Fruit fly (Drosophila melanogaster) whole organism, wandering third instar larva: ENCODE measurements around the gene Cnep1r2.

Experiments used
- Abd-B ChIP-seq: fragments of >200 bp; optimal IDR thresholded peaks from 2 replicates; lab custom pipeline; 2017; ENCODE audit warnings: missing biosample characterization, missing genetic modification characterization
- CG32264 ChIP-seq: fragments of 200-800 bp; sonication (Bioruptor generic); optimal IDR thresholded peaks from 2 replicates; lab custom pipeline; 2016; ENCODE audit warnings: missing biosample characterization, missing genetic modification characterization
- CG9705 ChIP-seq: fragments of 200-800 bp; sonication (Bioruptor generic); optimal IDR thresholded peaks from 2 replicates; lab custom pipeline; 2018; ENCODE audit warnings: missing biosample characterization, mild to moderate bottlenecking, missing genetic modification characterization
- CrebA ChIP-seq: fragments of 200-800 bp; sonication (Bioruptor generic); optimal IDR thresholded peaks from 2 replicates; lab custom pipeline; 2016; ENCODE audit warnings: missing biosample characterization, mild to moderate bottlenecking, missing genetic modification characterization, borderline replicate concordance
- Dif ChIP-seq: fragments of 200-275, 200-300 bp; sonication (Bioruptor generic); optimal IDR thresholded peaks from 2 replicates; lab custom pipeline; 2018; ENCODE audit warnings: missing biosample characterization, missing genetic modification characterization; ENCODE audit not compliant: partially characterized antibody
- GATAd ChIP-seq: sonication (Bioruptor generic); optimal IDR thresholded peaks from 2 replicates; lab custom pipeline; 2016; ENCODE audit warnings: missing biosample characterization, missing genetic modification characterization
- HLH106 ChIP-seq: fragments of 200-800 bp; optimal IDR thresholded peaks from 3 replicates; lab custom pipeline; 2019; ENCODE audit warnings: missing biosample characterization, mild to moderate bottlenecking, missing genetic modification characterization, moderate library complexity
- Hnf4 ChIP-seq: fragments of 200-800 bp; sonication (Bioruptor generic); optimal IDR thresholded peaks from 2 replicates; lab custom pipeline; 2016; ENCODE audit warnings: missing biosample characterization, mild to moderate bottlenecking, missing genetic modification characterization
- Hr78 ChIP-seq: fragments of >200 bp; optimal IDR thresholded peaks from 2 replicates; lab custom pipeline; 2017; ENCODE audit warnings: missing biosample characterization, missing genetic modification characterization
- Hr83 ChIP-seq: fragments of 200-300 bp; sonication (Bioruptor generic); optimal IDR thresholded peaks from 2 replicates; lab custom pipeline; 2016; ENCODE audit warnings: missing biosample characterization, mild to moderate bottlenecking, missing genetic modification characterization, moderate library complexity; ENCODE audit not compliant: poor library complexity, severe bottlenecking
- Jra ChIP-seq: sonication (Bioruptor generic); optimal IDR thresholded peaks from 2 replicates; lab custom pipeline; 2016; ENCODE audit warnings: missing biosample characterization, missing genetic modification characterization
- Mio ChIP-seq: sonication (Bioruptor generic); optimal IDR thresholded peaks from 2 replicates; lab custom pipeline; 2016; ENCODE audit warnings: missing biosample characterization, missing genetic modification characterization
- Myc ChIP-seq: fragments of >200 bp; optimal IDR thresholded peaks from 2 replicates; lab custom pipeline; 2017
- N ChIP-seq: fragments of >200 bp; optimal IDR thresholded peaks from 2 replicates; lab custom pipeline; 2018; ENCODE audit warnings: missing biosample characterization, missing external identifiers, missing genetic modification characterization
- OdsH ChIP-seq: fragments of 200-800 bp; sonication (Bioruptor generic); optimal IDR thresholded peaks from 2 replicates; lab custom pipeline; 2016; ENCODE audit warnings: missing biosample characterization, mild to moderate bottlenecking, missing genetic modification characterization
- Rel ChIP-seq, 2 experiments: fragments of 200-800 bp; sonication (Bioruptor generic) in 1 of 2; optimal IDR thresholded peaks; 2 replicates in 1 of 2; 3 replicates in 1 of 2; lab custom pipeline; 2016 to 2019; ENCODE audit warnings: mild to moderate bottlenecking in 2 of 2, missing biosample characterization in 2 of 2, missing genetic modification characterization in 2 of 2, moderate library complexity in 1 of 2
- Sp1 ChIP-seq: fragments of 200-800 bp; sonication (Bioruptor generic); optimal IDR thresholded peaks from 3 replicates; lab custom pipeline; 2019; ENCODE audit warnings: missing biosample characterization, mild to moderate bottlenecking, missing genetic modification characterization, moderate library complexity
- Vsx2 ChIP-seq: fragments of 200-300, 225-300 bp; sonication (Bioruptor generic); optimal IDR thresholded peaks from 2 replicates; lab custom pipeline; 2018; ENCODE audit warnings: missing biosample characterization, missing genetic modification characterization; ENCODE audit not compliant: partially characterized antibody
- br ChIP-seq: fragments of 200-800 bp; sonication (Bioruptor generic); optimal IDR thresholded peaks from 2 replicates; lab custom pipeline; 2016; ENCODE audit warnings: missing biosample characterization, missing genetic modification characterization
- brk ChIP-seq: fragments of 200-800 bp; sonication (Bioruptor generic); optimal IDR thresholded peaks from 2 replicates; lab custom pipeline; 2016; ENCODE audit warnings: missing biosample characterization, mild to moderate bottlenecking, missing genetic modification characterization
- dl ChIP-seq, 2 experiments: fragments of 175-275, 200-275 bp in 1 of 2; fragments of 200-275 bp in 1 of 2; sonication (Bioruptor generic); optimal IDR thresholded peaks; lab custom pipeline; 2018; ENCODE audit warnings: mild to moderate bottlenecking in 2 of 2, missing biosample characterization in 2 of 2, missing genetic modification characterization in 2 of 2, moderate library complexity in 2 of 2; ENCODE audit not compliant: partially characterized antibody in 2 of 2, insufficient read depth in 1 of 2
- dmrt93B ChIP-seq: fragments of 200-800 bp; sonication (Bioruptor generic); optimal IDR thresholded peaks from 2 replicates; lab custom pipeline; 2018; ENCODE audit warnings: missing biosample characterization, mild to moderate bottlenecking, missing genetic modification characterization
- dsf ChIP-seq: sonication (Bioruptor generic); optimal IDR thresholded peaks from 2 replicates; lab custom pipeline; 2016; ENCODE audit warnings: missing biosample characterization, missing genetic modification characterization, borderline replicate concordance
- ey ChIP-seq: fragments of 200-800 bp; sonication (Bioruptor generic); optimal IDR thresholded peaks from 2 replicates; lab custom pipeline; 2016; ENCODE audit warnings: missing biosample characterization, missing genetic modification characterization
- foxo ChIP-seq, 2 experiments: fragments of 200-800 bp; sonication (Bioruptor generic); optimal IDR thresholded peaks; 2 replicates in 1 of 2; 3 replicates in 1 of 2; lab custom pipeline; 2016 to 2017; ENCODE audit warnings: missing biosample characterization in 2 of 2, missing genetic modification characterization in 2 of 2
- fru ChIP-seq: fragments of 200-800 bp; sonication (Bioruptor generic); optimal IDR thresholded peaks from 3 replicates; lab custom pipeline; 2016; ENCODE audit warnings: missing biosample characterization, mild to moderate bottlenecking, missing genetic modification characterization
- h ChIP-seq: fragments of 200-800 bp; sonication (Bioruptor generic); optimal IDR thresholded peaks from 3 replicates; lab custom pipeline; 2016; ENCODE audit warnings: missing biosample characterization, mild to moderate bottlenecking, missing genetic modification characterization
- jim ChIP-seq: fragments of 175-275, 200-325 bp; sonication (Bioruptor generic); optimal IDR thresholded peaks from 2 replicates; lab custom pipeline; 2016; ENCODE audit warnings: missing biosample characterization, mild to moderate bottlenecking, missing genetic modification characterization
- lola ChIP-seq: fragments of >200 bp; optimal IDR thresholded peaks from 2 replicates; lab custom pipeline; 2017; ENCODE audit warnings: missing biosample characterization, missing genetic modification characterization
- pan ChIP-seq: fragments of >200 bp; optimal IDR thresholded peaks from 2 replicates; lab custom pipeline; 2017
- psq ChIP-seq: fragments of 200-800 bp; sonication (Bioruptor generic); optimal IDR thresholded peaks from 3 replicates; lab custom pipeline; 2017; ENCODE audit warnings: missing biosample characterization, mild to moderate bottlenecking, missing genetic modification characterization, moderate library complexity
- rgr ChIP-seq: fragments of 200-800 bp; sonication (Bioruptor generic); optimal IDR thresholded peaks from 3 replicates; lab custom pipeline; 2016; ENCODE audit warnings: missing biosample characterization, mild to moderate bottlenecking, missing genetic modification characterization
- sage ChIP-seq: fragments of 200-800 bp; sonication (Bioruptor generic); optimal IDR thresholded peaks from 2 replicates; lab custom pipeline; 2016; ENCODE audit warnings: missing biosample characterization, mild to moderate bottlenecking, missing genetic modification characterization
- sv ChIP-seq: fragments of 200-800 bp; sonication (Bioruptor generic); optimal IDR thresholded peaks from 3 replicates; lab custom pipeline; 2016; ENCODE audit warnings: missing biosample characterization, missing genetic modification characterization
- tai ChIP-seq: sonication (Bioruptor generic); optimal IDR thresholded peaks from 2 replicates; lab custom pipeline; 2016; ENCODE audit warnings: missing biosample characterization, missing genetic modification characterization
- usp ChIP-seq: fragments of >200 bp; optimal IDR thresholded peaks from 2 replicates; lab custom pipeline; 2017; ENCODE audit warnings: missing biosample characterization, missing genetic modification characterization
- woc ChIP-seq: sonication (Bioruptor generic); optimal IDR thresholded peaks from 2 replicates; lab custom pipeline; 2016; ENCODE audit warnings: missing biosample characterization, mild to moderate bottlenecking, missing genetic modification characterization

Gene Cnep1r2

dm6 chr3L:10674940-10675339 is 37.0 kb downstream of the Cnep1r2 start:
- TF ChIP-seq OdsH (no peak), psq (GFP tag; lab: Kevin White, UChicago) (no peak), Hnf4 (no peak), pan (lab: Kevin White, UChicago) (no peak), sage (no peak), Mio (GFP tag; lab: Kevin White, UChicago) (no peak), ey (GFP tag; lab: Kevin White, UChicago) (no peak), N (no peak), lola (GFP tag; lab: Kevin White, UChicago) (no peak), HLH106 (tag; lab: Kevin White, UChicago) (no peak), Jra (GFP tag; lab: Kevin White, UChicago) (no peak)

dm6 chr3L:10675635-10676393 is 37.9 kb downstream of the Cnep1r2 start:
- TF ChIP-seq brk (GFP tag; lab: Kevin White, UChicago) (peak; percentile 49), usp (GFP tag; lab: Kevin White, UChicago) (no peak), psq (GFP tag; lab: Kevin White, UChicago) (peak; percentile 23), rgr (GFP tag; lab: Kevin White, UChicago) (peak; percentile 14), sage (peak; percentile 64), jim (GFP tag; lab: Kevin White, UChicago) (peak; percentile 49), Sp1 (GFP tag; lab: Kevin White, UChicago) (peak; percentile 74), HLH106 (tag; lab: Kevin White, UChicago) (peak; percentile 5), Hr83 (GFP tag; lab: Kevin White, UChicago) (no peak), Rel (GFP tag; optimal IDR thresholded peaks at IDR 0.05; lab: Kevin White, UChicago) (peak; percentile 53), Rel (tag; optimal IDR thresholded peaks at IDR 0.05; lab: Kevin White, UChicago) (peak; percentile 45), Mio (GFP tag; lab: Kevin White, UChicago) (no peak), br (GFP tag; lab: Kevin White, UChicago) (no peak), pan (lab: Kevin White, UChicago) (no peak), foxo (GFP tag; optimal IDR thresholded peaks at IDR 0.05; lab: Kevin White, UChicago) (no peak)

- TF ChIP-seq psq (GFP tag; lab: Kevin White, UChicago) (peak; percentile 66), fru (no peak), woc (GFP tag; lab: Kevin White, UChicago) (no peak), dsf (GFP tag; lab: Kevin White, UChicago) (no peak), Rel (GFP tag; optimal IDR thresholded peaks at IDR 0.05; lab: Kevin White, UChicago) (no peak), Rel (tag; optimal IDR thresholded peaks at IDR 0.05; lab: Kevin White, UChicago) (peak; percentile 7)
Measured at dm6 chr3L:10677816-10678215, 39.9 kb downstream of the Cnep1r2 start.

dm6 chr3L:10678545-10679067 is 40.7 kb downstream of the Cnep1r2 start:
- TF ChIP-seq Abd-B (GFP tag; lab: Kevin White, UChicago) (no peak), dl (GFP tag; optimal IDR thresholded peaks at IDR 0.05; lab: Kevin White, UChicago; ENCODE audit: insufficient read depth in 1 of 2, partially characterized antibody in 2 of 2) (no peak), woc (GFP tag; lab: Kevin White, UChicago) (peak; percentile 84), sv (GFP tag; lab: Kevin White, UChicago) (peak; percentile 85), HLH106 (tag; lab: Kevin White, UChicago) (peak; percentile 90), psq (GFP tag; lab: Kevin White, UChicago) (peak; percentile 82), Vsx2 (no peak), sage (no peak), ey (GFP tag; lab: Kevin White, UChicago) (peak; percentile 86), rgr (GFP tag; lab: Kevin White, UChicago) (peak; percentile 81), N (no peak), Dif (GFP tag; lab: Kevin White, UChicago) (no peak), jim (GFP tag; lab: Kevin White, UChicago) (peak; percentile 42), br (GFP tag; lab: Kevin White, UChicago) (peak; percentile 96), Sp1 (GFP tag; lab: Kevin White, UChicago) (peak; percentile 92), Rel (GFP tag; optimal IDR thresholded peaks at IDR 0.05; lab: Kevin White, UChicago) (peak; percentile 16), Rel (tag; optimal IDR thresholded peaks at IDR 0.05; lab: Kevin White, UChicago) (peak; percentile 53), Hr78 (GFP tag; lab: Kevin White, UChicago) (no peak), OdsH (peak; percentile 86), pan (lab: Kevin White, UChicago) (no peak), tai (GFP tag; lab: Kevin White, UChicago) (peak; percentile 69), Hr83 (GFP tag; lab: Kevin White, UChicago) (no peak), foxo (GFP tag; optimal IDR thresholded peaks at IDR 0.05; lab: Kevin White, UChicago) (peak in 1 of 2 experiments; percentile 93), fru (peak; percentile 94), CG9705 (GFP tag; lab: Kevin White, UChicago) (peak; percentile 66), dmrt93B (peak; percentile 71), usp (GFP tag; lab: Kevin White, UChicago) (no peak), Myc (lab: Kevin White, UChicago) (no peak), CrebA (GFP tag; lab: Kevin White, UChicago) (peak; percentile 51), h (peak; percentile 91), CG32264 (GFP tag; lab: Kevin White, UChicago) (peak; percentile 65), GATAd (no peak), Mio (GFP tag; lab: Kevin White, UChicago) (peak; percentile 68)
